Fruit fly (Drosophila melanogaster): Measurements from ENCODE around the gene CG43736.

dm6 chrX:6857269-6857668 is 6.4 kb upstream of the CG43736 start:
- TF ChIP-seq usp (GFP tag; optimal IDR thresholded peaks at IDR 0.05) = no peak
- TF ChIP-seq brk (GFP tag; optimal IDR thresholded peaks at IDR 0.05) = no peak
- TF ChIP-seq lola (GFP tag; optimal IDR thresholded peaks at IDR 0.05) = no peak

All from whole organism, wandering third instar larva.